Worm (Caenorhabditis elegans) whole organism, L4 larva: ENCODE results near the gene patr-1.

Experiments used
- ZK546.5 ChIP-seq, 2 experiments: sonication (generic microtip); optimal IDR thresholded peaks; 2 replicates each; lab custom pipeline; 2017; ENCODE audit warnings: missing biosample characterization in 2 of 2, missing genetic modification characterization in 2 of 2
- aha-1 ChIP-seq: fragments of 150-350 bp; peaks from one replicate; lab custom pipeline; 2014; ENCODE audit warnings: missing biosample characterization, missing genetic modification characterization
- aly-2 ChIP-seq: sonication (generic microtip); optimal IDR thresholded peaks from 2 replicates; lab custom pipeline; 2018; ENCODE audit warnings: missing biosample characterization, missing genetic modification characterization
- ces-1 ChIP-seq: fragments of 150-350 bp; sonication (generic microtip); optimal IDR thresholded peaks from 4 replicates; lab custom pipeline; 2014; ENCODE audit warnings: missing biosample characterization, missing genetic modification reagents, missing genetic modification characterization
- dmd-6 ChIP-seq: fragments of 200-800 bp; sonication (Bioruptor generic); IDR thresholded peaks from 2 replicates; pipeline ENCODE4 v1.3.6; 2022; ENCODE audit warnings: missing genetic modification reagents, missing genetic modification characterization, missing compliant biosample characterization
- egl-27 ChIP-seq: sonication (generic microtip); optimal IDR thresholded peaks from 3 replicates; lab custom pipeline; 2017; ENCODE audit warnings: missing biosample characterization, missing genetic modification reagents, missing genetic modification characterization
- gei-8 ChIP-seq: fragments of 200-800 bp; sonication (Bioruptor generic); optimal IDR thresholded peaks from 2 replicates; lab custom pipeline; 2018; ENCODE audit warnings: mild to moderate bottlenecking, missing genetic modification characterization, missing compliant biosample characterization
- lin-29 ChIP-seq: fragments of 200-800 bp; sonication (Bioruptor generic); IDR thresholded peaks from 2 replicates; pipeline ENCODE4 v1.3.6; 2022; ENCODE audit warnings: missing genetic modification reagents, missing genetic modification characterization, missing compliant biosample characterization
- lin-39 ChIP-seq: fragments of 150-350 bp; optimal IDR thresholded peaks from 2 replicates; lab custom pipeline; 2014; ENCODE audit warnings: missing biosample characterization, missing genetic modification reagents, missing genetic modification characterization
- nhr-10 ChIP-seq: fragments of 150-350 bp; optimal IDR thresholded peaks from 2 replicates; lab custom pipeline; 2014; ENCODE audit warnings: missing biosample characterization, missing genetic modification characterization
- nhr-76 ChIP-seq: fragments of 150-350 bp; optimal IDR thresholded peaks from 2 replicates; lab custom pipeline; 2014; ENCODE audit warnings: missing biosample characterization, missing genetic modification characterization
- skn-1 ChIP-seq: fragments of 150-350 bp; optimal IDR thresholded peaks from 2 replicates; lab custom pipeline; 2014; ENCODE audit warnings: missing biosample characterization, missing genetic modification characterization
- spr-3 ChIP-seq: fragments of 200-800 bp; sonication (Bioruptor generic); optimal IDR thresholded peaks from 2 replicates; lab custom pipeline; 2018; ENCODE audit warnings: mild to moderate bottlenecking, missing genetic modification characterization, missing compliant biosample characterization

DNA sequence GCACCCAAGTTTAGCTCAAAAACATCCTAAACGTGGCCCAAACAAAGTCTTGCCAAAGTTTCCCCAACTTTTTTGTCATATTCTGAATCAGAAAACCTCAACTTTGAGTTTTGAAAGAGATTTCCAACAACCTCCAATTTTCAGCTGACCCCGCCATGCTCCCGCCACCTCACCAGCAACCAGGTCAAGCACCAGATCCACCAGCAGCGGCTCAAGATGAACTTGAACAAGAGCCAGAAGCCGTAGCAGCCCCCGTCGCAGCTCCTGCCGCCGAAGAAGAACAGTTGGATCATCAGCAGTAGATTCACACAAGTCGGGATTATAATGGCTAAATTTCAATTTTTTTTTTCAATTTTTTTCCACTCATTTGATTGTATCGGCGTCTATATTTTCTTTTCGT is 33.5 kb upstream of the patr-1 start:
- TF ChIP-seq dmd-6 (GFP tag; lab: Robert Waterston, UW) (no peak), aha-1 (tag; lab: Kevin White, UChicago) (no peak), spr-3 (no peak), skn-1 (no peak), egl-27 (tag; lab: Kevin White, UChicago) (no peak), ces-1 (GFP tag; lab: Kevin White, UChicago) (no peak), ZK546.5 (tag; optimal IDR thresholded peaks at IDR 0.05; lab: Kevin White, UChicago) (no peak), gei-8 (GFP tag; lab: Kevin White, UChicago) (no peak), lin-29 (GFP tag; lab: Robert Waterston, UW) (no peak), aly-2 (tag; lab: Kevin White, UChicago) (no peak), nhr-10 (tag; lab: Kevin White, UChicago) (no peak), lin-39 (tag; lab: Kevin White, UChicago) (no peak), nhr-76 (tag; lab: Kevin White, UChicago) (no peak)
